Worm (Caenorhabditis elegans) whole organism, L2 larva: Measurements from ENCODE around the gene str-44.

ENCODE experiments used
- C34F6.9 ChIP-seq: fragments of 150-350 bp; optimal IDR thresholded peaks from 2 replicates; lab custom pipeline; 2014; ENCODE audit warnings: missing biosample characterization, missing genetic modification characterization
- F13H6.1 ChIP-seq: sonication (generic microtip); optimal IDR thresholded peaks from 2 replicates; lab custom pipeline; 2016; ENCODE audit warnings: missing genetic modification characterization, missing compliant biosample characterization
- R02D3.7 ChIP-seq: fragments of 150-350 bp; optimal IDR thresholded peaks from 2 replicates; lab custom pipeline; 2014; ENCODE audit warnings: missing biosample characterization, missing genetic modification characterization
- Y55F3AM.14 ChIP-seq: fragments of 200-800 bp; sonication (Bioruptor generic); optimal IDR thresholded peaks from 2 replicates; lab custom pipeline; 2018; ENCODE audit warnings: mild to moderate bottlenecking, missing genetic modification characterization, missing compliant biosample characterization
- alr-1 ChIP-seq: fragments of 150-350 bp; optimal IDR thresholded peaks from 2 replicates; lab custom pipeline; 2014; ENCODE audit warnings: missing biosample characterization, missing genetic modification characterization
- aly-2 ChIP-seq: fragments of 150-350 bp; optimal IDR thresholded peaks from 2 replicates; lab custom pipeline; 2014; ENCODE audit warnings: missing biosample characterization, missing genetic modification characterization
- ama-1 ChIP-seq: fragments of 150-350 bp; optimal IDR thresholded peaks from 2 replicates; lab custom pipeline; 2018; ENCODE audit warnings: inconsistent platforms
- blmp-1 ChIP-seq: sonication (generic microtip); optimal IDR thresholded peaks from 2 replicates; lab custom pipeline; 2017; ENCODE audit warnings: missing genetic modification characterization, mild to moderate bottlenecking, missing compliant biosample characterization, antibody characterized with exemption, moderate library complexity; ENCODE audit not compliant: insufficient read depth
- ceh-82 ChIP-seq: fragments of 150-350 bp; optimal IDR thresholded peaks from 2 replicates; lab custom pipeline; 2014; ENCODE audit warnings: missing biosample characterization, missing genetic modification characterization
- crh-2 ChIP-seq: sonication (generic microtip); optimal IDR thresholded peaks from 2 replicates; lab custom pipeline; 2017; ENCODE audit warnings: missing biosample characterization, missing genetic modification characterization
- dmd-4 ChIP-seq: sonication (generic microtip); optimal IDR thresholded peaks from 2 replicates; lab custom pipeline; 2017; ENCODE audit warnings: missing biosample characterization, missing genetic modification characterization
- egl-27 ChIP-seq: sonication (generic microtip); optimal IDR thresholded peaks from 3 replicates; lab custom pipeline; 2017; ENCODE audit warnings: missing biosample characterization, missing genetic modification reagents, missing genetic modification characterization
- elt-1 ChIP-seq: fragments of 150-350 bp; optimal IDR thresholded peaks from 2 replicates; lab custom pipeline; 2014; ENCODE audit warnings: missing biosample characterization, missing genetic modification characterization
- fos-1 ChIP-seq: fragments of 150-350 bp; optimal IDR thresholded peaks from 2 replicates; lab custom pipeline; 2014; ENCODE audit warnings: missing biosample characterization, missing genetic modification characterization
- gmeb-1 ChIP-seq: fragments of 150-350 bp; optimal IDR thresholded peaks from 2 replicates; lab custom pipeline; 2014; ENCODE audit warnings: missing biosample characterization, missing genetic modification characterization
- lin-39 ChIP-seq: fragments of 150-350 bp; optimal IDR thresholded peaks from 2 replicates; lab custom pipeline; 2014; ENCODE audit warnings: missing biosample characterization, missing genetic modification reagents, missing genetic modification characterization
- lsy-2 ChIP-seq, 2 experiments: fragments of 150-350 bp in 1 of 2; sonication (generic microtip) in 1 of 2; optimal IDR thresholded peaks; 2 replicates each; lab custom pipeline; 2014 to 2017; ENCODE audit warnings: missing biosample characterization in 2 of 2, missing genetic modification characterization in 2 of 2
- mdl-1 ChIP-seq, 2 experiments: fragments of 150-350 bp in 1 of 2; sonication (generic microtip) in 1 of 2; optimal IDR thresholded peaks; 2 replicates each; lab custom pipeline; 2017; ENCODE audit warnings: missing biosample characterization in 2 of 2, missing genetic modification characterization in 2 of 2
- nhr-12 ChIP-seq: fragments of 150-350 bp; optimal IDR thresholded peaks from 2 replicates; lab custom pipeline; 2014; ENCODE audit warnings: missing biosample characterization, missing genetic modification characterization
- nhr-129 ChIP-seq: fragments of 150-350 bp; optimal IDR thresholded peaks from 2 replicates; lab custom pipeline; 2014; ENCODE audit warnings: missing biosample characterization, missing genetic modification characterization
- nhr-21 ChIP-seq: fragments of 150-350 bp; optimal IDR thresholded peaks from 2 replicates; lab custom pipeline; 2014; ENCODE audit warnings: missing biosample characterization, missing genetic modification characterization
- nhr-237 ChIP-seq: fragments of 150-350 bp; optimal IDR thresholded peaks from 2 replicates; lab custom pipeline; 2014; ENCODE audit warnings: missing biosample characterization, missing genetic modification characterization
- nhr-25 ChIP-seq: fragments of 150-350 bp; sonication (generic microtip); optimal IDR thresholded peaks from 3 replicates; lab custom pipeline; 2014; ENCODE audit warnings: missing biosample characterization, missing genetic modification characterization
- nhr-6 ChIP-seq: fragments of 150-350 bp; optimal IDR thresholded peaks from 2 replicates; lab custom pipeline; 2014; ENCODE audit warnings: missing biosample characterization, missing genetic modification characterization
- sma-3 ChIP-seq: sonication (generic microtip); optimal IDR thresholded peaks from 2 replicates; lab custom pipeline; 2016; ENCODE audit warnings: missing genetic modification reagents, missing genetic modification characterization, missing compliant biosample characterization
- sma-9 ChIP-seq, 2 experiments: fragments of 150-350 bp in 1 of 2; sonication (generic microtip) in 1 of 2; optimal IDR thresholded peaks; 2 replicates each; lab custom pipeline; 2014 to 2016; ENCODE audit warnings: missing genetic modification characterization in 2 of 2, mild to moderate bottlenecking in 1 of 2, missing biosample characterization in 1 of 2, missing compliant biosample characterization in 1 of 2, missing genetic modification reagents in 1 of 2, moderate library complexity in 1 of 2
- snpc-4 ChIP-seq: fragments of 150-350 bp; optimal IDR thresholded peaks from 2 replicates; lab custom pipeline; 2014; ENCODE audit warnings: missing biosample characterization, missing genetic modification characterization
- unc-39 ChIP-seq: fragments of 150-350 bp; optimal IDR thresholded peaks from 2 replicates; lab custom pipeline; 2014; ENCODE audit warnings: missing biosample characterization, missing genetic modification characterization
- zag-1 ChIP-seq: fragments of 150-350 bp; optimal IDR thresholded peaks from 2 replicates; lab custom pipeline; 2014; ENCODE audit warnings: missing biosample characterization, missing genetic modification characterization
- ztf-1 ChIP-seq: fragments of 200-800 bp; sonication (Bioruptor generic); conservative IDR thresholded peaks from 2 replicates; pipeline ENCODE4 v1.3.6; 2022; ENCODE audit warnings: missing genetic modification characterization, missing compliant biosample characterization
- ztf-11 ChIP-seq: sonication (generic microtip); optimal IDR thresholded peaks from 2 replicates; lab custom pipeline; 2017; ENCODE audit warnings: missing biosample characterization, missing genetic modification characterization
- ztf-4 ChIP-seq: fragments of 150-350 bp; optimal IDR thresholded peaks from 2 replicates; lab custom pipeline; 2014; ENCODE audit warnings: missing biosample characterization, missing genetic modification characterization

Gene str-44

DNA sequence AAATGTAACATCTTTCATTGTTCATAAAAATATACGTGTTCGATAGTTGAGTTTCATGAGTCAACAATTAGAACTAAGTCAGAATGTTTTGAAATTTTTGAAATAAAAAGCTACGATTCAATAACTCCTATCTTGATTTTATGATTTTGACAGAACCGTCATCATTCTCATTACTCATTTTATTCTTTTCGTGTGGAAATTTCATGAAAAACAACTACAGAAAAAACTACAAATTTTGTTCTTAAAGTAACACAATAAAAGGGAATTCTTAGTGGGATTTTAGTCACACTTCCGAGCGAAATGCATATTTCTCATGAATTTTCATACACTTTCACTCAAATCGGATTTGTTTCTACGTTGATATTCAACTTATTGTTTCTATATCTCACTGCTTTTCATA, at the start of gene str-44:
Gene str-44, plus strand, starts transcription at position 301 of the 400 bp plus-strand sequence.
- no peak for TF ChIP-seq nhr-21 (tag; lab: Kevin White, UChicago)
- TF ChIP-seq ztf-11 (tag; lab: Kevin White, UChicago) = no peak
- no peak for TF ChIP-seq gmeb-1 (tag; lab: Kevin White, UChicago)
- TF ChIP-seq egl-27 = no peak
- TF ChIP-seq nhr-6 = no peak
- TF ChIP-seq ztf-4 (tag; lab: Kevin White, UChicago) = no peak
- TF ChIP-seq ama-1 (lab: Kevin White, UChicago) = no peak
- TF ChIP-seq nhr-25 (tag; lab: Kevin White, UChicago) = no peak
- no peak for TF ChIP-seq ceh-82 (tag; lab: Kevin White, UChicago)

DNA sequence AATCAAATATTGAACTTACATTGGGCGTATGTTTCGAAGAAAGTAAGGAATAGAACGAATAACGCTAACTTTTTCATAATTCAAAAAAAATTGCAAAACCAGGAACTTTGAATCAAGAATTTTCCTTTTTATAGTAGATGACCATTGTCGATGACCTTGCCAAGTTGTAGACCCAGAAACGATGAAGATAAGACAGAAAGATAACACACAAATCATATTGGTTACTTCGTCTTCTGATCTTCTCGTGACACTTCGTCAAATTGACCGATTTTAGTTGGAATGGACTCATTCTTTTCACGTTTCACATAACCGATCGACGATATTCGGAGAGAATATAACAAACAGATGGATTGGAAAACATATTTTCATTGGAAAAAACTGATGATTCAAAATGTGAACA, 45.2 kb upstream of the str-44 start, which contains the start of gene grsp-3:
Gene grsp-3, minus strand, starts transcription at position 149 of the 400 bp plus-strand sequence.
- peak in 1 of 2 experiments; percentile 23 for TF ChIP-seq lsy-2 (tag; optimal IDR thresholded peaks at IDR 0.05; lab: Kevin White, UChicago)
- TF ChIP-seq sma-9 (GFP tag; optimal IDR thresholded peaks at IDR 0.05; lab: Kevin White, UChicago) = peak; percentile 44
- TF ChIP-seq sma-9 (tag; optimal IDR thresholded peaks at IDR 0.05; lab: Kevin White, UChicago) = no peak
- TF ChIP-seq sma-3 (GFP tag; lab: Kevin White, UChicago) = peak; percentile 74
- no peak for TF ChIP-seq ztf-11 (tag; lab: Kevin White, UChicago)
- TF ChIP-seq ztf-1 (GFP tag; lab: Robert Waterston, UW) = no peak
- TF ChIP-seq nhr-25 (tag; lab: Kevin White, UChicago) = peak; percentile 72
- TF ChIP-seq blmp-1 (tag; lab: Kevin White, UChicago) = peak; percentile 43
- TF ChIP-seq nhr-21 (tag; lab: Kevin White, UChicago) = peak; percentile 53
- TF ChIP-seq nhr-129 (tag; lab: Kevin White, UChicago) = peak; percentile 37
- no peak for TF ChIP-seq mdl-1 (tag; optimal IDR thresholded peaks at IDR 0.05; lab: Kevin White, UChicago)

DNA sequence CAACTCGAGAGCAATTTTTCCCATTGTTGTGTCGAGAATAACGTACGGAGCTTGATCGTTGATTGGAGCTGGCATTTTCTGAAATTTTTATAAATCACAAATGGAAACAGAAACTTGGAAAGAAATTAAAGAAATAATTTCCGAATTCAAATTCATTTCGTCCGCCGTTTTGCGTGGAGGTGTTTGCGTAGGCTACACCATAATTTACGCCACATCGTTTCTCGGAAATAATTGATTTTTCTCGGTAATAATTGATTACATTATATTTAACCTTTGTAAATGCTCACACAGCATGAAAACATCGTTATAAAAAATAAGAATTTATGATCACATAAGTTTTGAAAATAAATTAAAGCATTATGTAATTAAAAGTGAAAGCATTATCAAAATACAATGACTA, 43.8 kb upstream of the str-44 start, which contains the start of gene cyn-12:
Gene cyn-12, minus strand, starts transcription at position 78 of the 400 bp plus-strand sequence.
- TF ChIP-seq lin-39 (tag; lab: Kevin White, UChicago) (no peak), C34F6.9 (tag; lab: Kevin White, UChicago) (peak; percentile 33), unc-39 (tag; lab: Kevin White, UChicago) (no peak), snpc-4 (tag; lab: Kevin White, UChicago) (no peak), sma-3 (GFP tag; lab: Kevin White, UChicago) (peak; percentile 37), gmeb-1 (tag; lab: Kevin White, UChicago) (peak; percentile 9), lsy-2 (tag; optimal IDR thresholded peaks at IDR 0.05; lab: Kevin White, UChicago) (peak in 1 of 2 experiments; percentile 52)

DNA sequence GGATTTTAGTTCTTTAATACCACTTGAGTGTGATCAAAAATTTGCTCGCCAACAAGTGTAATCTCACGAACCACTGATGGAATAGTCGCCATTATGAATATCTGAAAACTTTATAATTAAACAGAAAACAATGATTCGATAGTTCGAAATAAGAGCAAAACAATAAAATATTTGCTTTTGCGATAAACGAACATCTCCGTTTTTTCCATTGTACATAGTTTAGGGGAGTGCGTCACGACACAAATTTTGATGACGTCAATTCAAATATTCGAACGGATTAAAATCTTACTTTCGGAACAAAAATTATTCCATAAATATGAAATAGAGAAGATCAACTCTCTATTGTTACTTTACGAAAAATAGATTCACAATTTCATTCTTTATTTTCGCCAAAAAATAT, 43.0 kb upstream of the str-44 start, which contains the start of gene mutd-1:
Gene mutd-1, minus strand, starts transcription at position 101 of the 400 bp plus-strand sequence.
- TF ChIP-seq egl-27 (no peak), nhr-237 (no peak), alr-1 (tag; lab: Kevin White, UChicago) (no peak), Y55F3AM.14 (GFP tag; lab: Kevin White, UChicago) (no peak), nhr-12 (tag; lab: Kevin White, UChicago) (no peak), snpc-4 (tag; lab: Kevin White, UChicago) (no peak), R02D3.7 (tag; lab: Kevin White, UChicago) (no peak), lsy-2 (tag; optimal IDR thresholded peaks at IDR 0.05; lab: Kevin White, UChicago) (no peak), nhr-6 (no peak), ceh-82 (tag; lab: Kevin White, UChicago) (no peak), ztf-4 (tag; lab: Kevin White, UChicago) (no peak), crh-2 (tag; lab: Kevin White, UChicago) (no peak), aly-2 (tag; lab: Kevin White, UChicago) (no peak), blmp-1 (tag; lab: Kevin White, UChicago) (no peak), dmd-4 (tag; lab: Kevin White, UChicago) (no peak), zag-1 (tag; lab: Kevin White, UChicago) (no peak), elt-1 (tag; lab: Kevin White, UChicago) (no peak)

DNA sequence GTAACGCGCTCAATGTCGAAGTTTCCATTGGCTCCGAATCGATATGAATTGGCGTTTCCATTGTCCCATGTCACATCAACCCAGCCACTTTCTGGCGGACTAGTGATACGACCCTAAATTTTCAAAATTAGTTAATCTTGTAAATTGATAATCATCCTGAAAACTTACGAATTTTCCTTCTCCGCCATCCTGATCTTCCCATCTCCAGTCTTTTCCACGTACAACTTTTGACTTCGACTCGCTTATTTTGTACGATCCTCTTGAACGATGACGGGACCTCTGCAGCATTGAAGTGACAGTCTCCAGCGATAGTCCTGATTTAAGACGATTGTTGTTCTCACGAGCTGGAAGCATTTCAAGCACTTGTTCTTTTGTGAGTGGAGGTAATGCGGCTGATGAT, 37.8 kb upstream of the str-44 start:
- no peak for TF ChIP-seq ceh-82 (tag; lab: Kevin White, UChicago)
- no peak for TF ChIP-seq F13H6.1 (tag; lab: Kevin White, UChicago)
- TF ChIP-seq nhr-12 (tag; lab: Kevin White, UChicago) = no peak
- TF ChIP-seq fos-1 = no peak
- TF ChIP-seq crh-2 (tag; lab: Kevin White, UChicago) = no peak
